Fruit fly (Drosophila melanogaster) whole organism, embryonic: ENCODE measurements around the gene mRRF1.

Experiments used
- Adf1 ChIP-seq: fragments of 200-800 bp; sonication (Bioruptor generic); IDR thresholded peaks from 2 replicates; pipeline ENCODE4 v1.3.6; 2022; ENCODE audit warnings: missing biosample characterization, missing genetic modification characterization
- CG10979 ChIP-seq: fragments of 200-800 bp; sonication (Bioruptor generic); optimal IDR thresholded peaks from 2 replicates; lab custom pipeline; 2018; ENCODE audit warnings: missing biosample characterization, mild to moderate bottlenecking, missing genetic modification characterization, moderate library complexity
- CG11247 ChIP-seq: fragments of 200-800 bp; sonication (Bioruptor generic); IDR thresholded peaks from 2 replicates; pipeline ENCODE4 v1.3.6; 2022; ENCODE audit warnings: missing biosample characterization, missing genetic modification characterization
- CG12769 ChIP-seq: fragments of 200-800 bp; sonication (Bioruptor generic); optimal IDR thresholded peaks from 2 replicates; lab custom pipeline; 2019; ENCODE audit warnings: missing biosample characterization, mild to moderate bottlenecking, missing genetic modification characterization, moderate library complexity
- CG1602 ChIP-seq: fragments of 200-800 bp; sonication (Bioruptor generic); optimal IDR thresholded peaks from 3 replicates; lab custom pipeline; 2016; ENCODE audit warnings: missing biosample characterization, missing genetic modification characterization
- CG17829 ChIP-seq: fragments of 200-800 bp; optimal IDR thresholded peaks from 2 replicates; lab custom pipeline; 2019; ENCODE audit warnings: missing biosample characterization, mild to moderate bottlenecking, missing genetic modification characterization, moderate library complexity
- CG2678 ChIP-seq: fragments of 200-800 bp; sonication (Bioruptor generic); optimal IDR thresholded peaks from 3 replicates; lab custom pipeline; 2019; ENCODE audit warnings: missing biosample characterization, mild to moderate bottlenecking, missing genetic modification characterization, moderate library complexity
- CG32767 ChIP-seq: fragments of 200-800 bp; sonication (Bioruptor generic); IDR thresholded peaks from 2 replicates; pipeline ENCODE4 v1.3.6; 2022; ENCODE audit warnings: missing biosample characterization, missing genetic modification characterization
- CG32772 ChIP-seq: fragments of 200-800 bp; sonication (Bioruptor generic); IDR thresholded peaks from 2 replicates; pipeline ENCODE4 v1.3.6; 2022; ENCODE audit warnings: missing biosample characterization, missing genetic modification characterization
- CG34422 ChIP-seq: fragments of 200-800 bp; sonication (Bioruptor generic); IDR thresholded peaks from 3 replicates; pipeline ENCODE4 v1.3.6; 2022; ENCODE audit warnings: missing biosample characterization, missing genetic modification characterization
- CG4424 ChIP-seq: fragments of 200-800 bp; sonication (Bioruptor generic); optimal IDR thresholded peaks from 3 replicates; lab custom pipeline; 2016; ENCODE audit warnings: missing biosample characterization, missing genetic modification characterization
- CG7271 ChIP-seq: fragments of 200-800 bp; sonication (Bioruptor generic); optimal IDR thresholded peaks from 2 replicates; lab custom pipeline; 2018; ENCODE audit warnings: missing biosample characterization, mild to moderate bottlenecking, missing genetic modification characterization, moderate library complexity
- CG7357 ChIP-seq: fragments of 200-800 bp; sonication (Bioruptor generic); IDR thresholded peaks from 3 replicates; pipeline ENCODE4 v1.3.6; 2022; ENCODE audit warnings: missing biosample characterization, missing genetic modification characterization
- CG9876 ChIP-seq: fragments of 200-800 bp; sonication (Bioruptor generic); optimal IDR thresholded peaks from 2 replicates; lab custom pipeline; 2016; ENCODE audit warnings: missing biosample characterization, missing genetic modification characterization
- CTCF ChIP-seq: fragments of 200-800 bp; sonication (Bioruptor generic); optimal IDR thresholded peaks from 2 replicates; lab custom pipeline; 2017; ENCODE audit warnings: missing biosample characterization, mild to moderate bottlenecking, missing genetic modification characterization, moderate library complexity
- CrebB ChIP-seq: fragments of 200-800 bp; sonication (Bioruptor generic); optimal IDR thresholded peaks from 3 replicates; lab custom pipeline; 2018; ENCODE audit warnings: missing biosample characterization, mild to moderate bottlenecking, missing genetic modification characterization
- Hand ChIP-seq: fragments of 200-800 bp; sonication (Bioruptor generic); optimal IDR thresholded peaks from 2 replicates; lab custom pipeline; 2017; ENCODE audit warnings: mild to moderate bottlenecking, missing biosample characterization, missing genetic modification reagents, missing genetic modification characterization
- HmgZ ChIP-seq: fragments of 200-800 bp; sonication (Bioruptor generic); optimal IDR thresholded peaks from 2 replicates; lab custom pipeline; 2018; ENCODE audit warnings: missing biosample characterization, mild to moderate bottlenecking, missing genetic modification characterization
- Hmr ChIP-seq: fragments of 200-800 bp; sonication (Bioruptor generic); optimal IDR thresholded peaks from 3 replicates; lab custom pipeline; 2017; ENCODE audit warnings: mild to moderate bottlenecking, missing biosample characterization, missing genetic modification reagents, missing genetic modification characterization
- Hr78 ChIP-seq, 2 experiments: fragments of 200-800 bp in 1 of 2; fragments of >200 bp in 1 of 2; sonication (Bioruptor generic) in 1 of 2; optimal IDR thresholded peaks; 2 replicates each; lab custom pipeline; 2017 to 2019; ENCODE audit warnings: missing biosample characterization in 2 of 2, missing genetic modification characterization in 2 of 2, mild to moderate bottlenecking in 1 of 2, moderate library complexity in 1 of 2
- Jarid2 ChIP-seq: fragments of 200-800 bp; sonication (Bioruptor generic); optimal IDR thresholded peaks from 3 replicates; lab custom pipeline; 2017; ENCODE audit warnings: mild to moderate bottlenecking, missing biosample characterization, missing genetic modification reagents, missing genetic modification characterization
- Lim3 ChIP-seq: fragments of 200-800 bp; sonication (Bioruptor generic); IDR thresholded peaks from 2 replicates; pipeline ENCODE4 v1.3.6; 2022; ENCODE audit warnings: missing biosample characterization, missing genetic modification characterization
- MBD-R2 ChIP-seq: fragments of 200-800 bp; sonication (Bioruptor generic); IDR thresholded peaks from 2 replicates; pipeline ENCODE4 v1.3.6; 2022; ENCODE audit warnings: missing biosample characterization, missing genetic modification characterization
- NK7.1 ChIP-seq: fragments of 200-800 bp; sonication (Bioruptor generic); optimal IDR thresholded peaks from 3 replicates; lab custom pipeline; 2016; ENCODE audit warnings: missing biosample characterization, missing genetic modification characterization
- Nf-YC ChIP-seq: fragments of 200-800 bp; optimal IDR thresholded peaks from 3 replicates; lab custom pipeline; 2019; ENCODE audit warnings: missing biosample characterization, mild to moderate bottlenecking, missing genetic modification characterization, moderate library complexity
- Pdp1 ChIP-seq, 2 experiments: fragments of 200-800 bp; sonication (Bioruptor generic); optimal IDR thresholded peaks; 3 replicates each; lab custom pipeline; 2016; ENCODE audit warnings: missing biosample characterization in 2 of 2, missing genetic modification characterization in 2 of 2, mild to moderate bottlenecking in 1 of 2, moderate library complexity in 1 of 2
- Poxn ChIP-seq: fragments of 200-800 bp; sonication (Bioruptor generic); IDR thresholded peaks from 2 replicates; pipeline ENCODE4 v1.3.6; 2022; ENCODE audit warnings: missing biosample characterization, missing genetic modification characterization
- Xbp1 ChIP-seq: fragments of 200-800 bp; sonication (Bioruptor generic); optimal IDR thresholded peaks from 3 replicates; lab custom pipeline; 2016; ENCODE audit warnings: missing biosample characterization, mild to moderate bottlenecking, missing genetic modification characterization
- amos ChIP-seq: fragments of 200-800 bp; sonication (Bioruptor generic); IDR thresholded peaks from 2 replicates; pipeline ENCODE4 v1.3.6; 2022; ENCODE audit warnings: missing biosample characterization, missing genetic modification characterization; ENCODE audit not compliant: partially characterized antibody
- ato ChIP-seq: fragments of 200-800 bp; sonication (Bioruptor generic); IDR thresholded peaks from 2 replicates; pipeline ENCODE4 v1.3.6; 2022; ENCODE audit warnings: missing biosample characterization, missing genetic modification characterization; ENCODE audit not compliant: partially characterized antibody
- ci ChIP-seq: fragments of 200-800 bp; sonication (Bioruptor generic); IDR thresholded peaks from 3 replicates; pipeline ENCODE4 v1.3.6; 2022; ENCODE audit warnings: missing biosample characterization, missing genetic modification characterization
- cwo ChIP-seq: fragments of 200-800 bp; sonication (Bioruptor generic); optimal IDR thresholded peaks from 3 replicates; lab custom pipeline; 2017; ENCODE audit warnings: missing biosample characterization, missing genetic modification characterization, mild to moderate bottlenecking, moderate library complexity, missing genetic modification reagents
- dati ChIP-seq: fragments of 200-800 bp; sonication (Bioruptor generic); IDR thresholded peaks from 2 replicates; pipeline ENCODE4 v1.3.6; 2022; ENCODE audit warnings: missing biosample characterization, missing genetic modification characterization
- dm ChIP-seq: fragments of 200-800 bp; sonication (Bioruptor generic); optimal IDR thresholded peaks from 3 replicates; lab custom pipeline; 2016; ENCODE audit warnings: missing biosample characterization, missing genetic modification characterization
- dpn ChIP-seq, 2 experiments: fragments of 200-800 bp; sonication (Bioruptor generic); optimal IDR thresholded peaks; 3 replicates each; lab custom pipeline; 2016; ENCODE audit warnings: missing biosample characterization in 2 of 2, missing genetic modification characterization in 2 of 2
- exex ChIP-seq: fragments of 200-800 bp; sonication (Bioruptor generic); optimal IDR thresholded peaks from 4 replicates; lab custom pipeline; 2018; ENCODE audit warnings: missing biosample characterization, mild to moderate bottlenecking, missing genetic modification characterization, moderate library complexity
- fd102C ChIP-seq: fragments of 200-800 bp; sonication (Bioruptor generic); optimal IDR thresholded peaks from 2 replicates; lab custom pipeline; 2018; ENCODE audit warnings: missing biosample characterization, mild to moderate bottlenecking, missing genetic modification characterization, moderate library complexity
- ftz-f1 ChIP-seq: fragments of 200-800 bp; sonication (Bioruptor generic); optimal IDR thresholded peaks from 2 replicates; lab custom pipeline; 2016; ENCODE audit warnings: missing biosample characterization, missing genetic modification characterization
- grau ChIP-seq: fragments of 200-800 bp; optimal IDR thresholded peaks from 3 replicates; lab custom pipeline; 2019; ENCODE audit warnings: missing biosample characterization, mild to moderate bottlenecking, missing genetic modification characterization, moderate library complexity
- knrl ChIP-seq: fragments of 200-800 bp; sonication (Bioruptor generic); IDR thresholded peaks from 3 replicates; pipeline ENCODE4 v1.3.6; 2022; ENCODE audit warnings: missing biosample characterization, missing genetic modification characterization; ENCODE audit not compliant: partially characterized antibody
- lbe ChIP-seq: fragments of 200-800 bp; sonication (Bioruptor generic); optimal IDR thresholded peaks from 2 replicates; lab custom pipeline; 2016; ENCODE audit warnings: missing biosample characterization, mild to moderate bottlenecking, missing genetic modification characterization
- nerfin-1 ChIP-seq: fragments of 200-800 bp; sonication (Bioruptor generic); optimal IDR thresholded peaks from 3 replicates; lab custom pipeline; 2019; ENCODE audit warnings: missing biosample characterization, mild to moderate bottlenecking, missing genetic modification characterization, moderate library complexity
- oc ChIP-seq: fragments of 200-800 bp; sonication (Bioruptor generic); optimal IDR thresholded peaks from 2 replicates; lab custom pipeline; 2018; ENCODE audit warnings: missing biosample characterization, mild to moderate bottlenecking, missing genetic modification characterization, moderate library complexity
- pan ChIP-seq, 4 experiments: fragments of >200 bp in 3 of 4; fragments of 200-800 bp in 1 of 4; sonication (Bioruptor generic) in 1 of 4; optimal IDR thresholded peaks in 3 of 4; IDR thresholded peaks in 1 of 4; 2 replicates each; pipeline versions ENCODE4 v1.3.6 to Lab custom; 2017 to 2022; ENCODE audit warnings: missing biosample characterization in 2 of 4, missing genetic modification characterization in 2 of 4, mixed read lengths in 1 of 4
- pum ChIP-seq: fragments of 200-800 bp; sonication (Bioruptor generic); optimal IDR thresholded peaks from 2 replicates; lab custom pipeline; 2016; ENCODE audit warnings: missing biosample characterization, missing genetic modification characterization
- trh ChIP-seq: fragments of 200-800 bp; sonication (Bioruptor generic); optimal IDR thresholded peaks from 2 replicates; lab custom pipeline; 2016; ENCODE audit warnings: missing biosample characterization, missing genetic modification characterization
- tx ChIP-seq: fragments of 200-800 bp; sonication (Bioruptor generic); optimal IDR thresholded peaks from 2 replicates; lab custom pipeline; 2016; ENCODE audit warnings: missing biosample characterization, missing genetic modification characterization
- wor ChIP-seq: fragments of 200-800 bp; sonication (Bioruptor generic); IDR thresholded peaks from 2 replicates; pipeline ENCODE4 v1.3.6; 2022; ENCODE audit warnings: missing biosample characterization, missing genetic modification characterization
- yki ChIP-seq: fragments of >200 bp; optimal IDR thresholded peaks from 3 replicates; lab custom pipeline; 2018
- zen2 ChIP-seq: fragments of 200-800 bp; sonication (Bioruptor generic); IDR thresholded peaks from 3 replicates; pipeline ENCODE4 v1.3.6; 2022; ENCODE audit warnings: missing biosample characterization, missing genetic modification characterization; ENCODE audit not compliant: partially characterized antibody

Gene mRRF1

DNA sequence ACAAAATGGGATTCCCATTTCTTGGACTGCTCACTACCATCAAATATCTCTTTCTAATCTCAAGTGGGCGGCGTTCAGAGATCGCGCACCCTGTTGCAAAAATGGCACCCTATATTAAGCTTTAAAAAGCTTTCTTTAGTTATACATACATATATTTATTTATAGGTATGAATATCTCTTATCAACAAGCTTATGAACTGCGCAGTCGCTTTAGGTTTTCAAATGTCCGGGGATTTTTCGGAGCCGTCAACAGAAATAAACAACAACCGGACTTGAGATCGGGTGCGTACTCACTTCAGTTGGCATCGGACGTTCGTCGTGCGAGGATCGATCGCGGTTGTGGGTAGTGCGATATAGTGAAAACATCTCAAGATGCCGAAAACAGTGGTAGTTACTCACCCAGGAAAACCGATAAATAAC is 14.8 kb upstream of the mRRF1 start, which contains the start of gene PGRP-LF (continued):
- peak; percentile 68 for TF ChIP-seq Nf-YC (tag; lab: Kevin White, UChicago)
- TF ChIP-seq dati (GFP tag; lab: Robert Waterston, UW): no peak
- TF ChIP-seq Adf1: peak; percentile 70; the same call in 1 of the 2 replicates
- peak; percentile 70 for TF ChIP-seq CG12769 (tag; lab: Kevin White, UChicago)
- TF ChIP-seq CG9876 (GFP tag; lab: Kevin White, UChicago): no peak
- TF ChIP-seq CG32772: no peak
- TF ChIP-seq nerfin-1 (tag; lab: Kevin White, UChicago): no peak
- no peak for TF ChIP-seq CG7357
- peak; percentile 42; the same call in 2 of the 3 replicates for TF ChIP-seq ci (GFP tag; lab: Robert Waterston, UW)
- TF ChIP-seq trh: no peak
- no peak for TF ChIP-seq pan (optimal IDR thresholded peaks at IDR 0.05; lab: Kevin White, UChicago)
- TF ChIP-seq pan (GFP tag; optimal IDR thresholded peaks at IDR 0.05 in 1 of 2, IDR thresholded peaks at IDR 0.05 in 1 of 2): peak in 1 of 2 experiments; percentile 5
- TF ChIP-seq Poxn (GFP tag; lab: Robert Waterston, UW): no peak
- TF ChIP-seq Lim3 (GFP tag; lab: Robert Waterston, UW): no peak
- no peak for TF ChIP-seq CTCF (GFP tag; lab: Kevin White, UChicago)
- TF ChIP-seq exex (tag; lab: Kevin White, UChicago): peak; percentile 2
- TF ChIP-seq knrl (GFP tag; lab: Robert Waterston, UW): no peak
- no peak for TF ChIP-seq ato (GFP tag; lab: Robert Waterston, UW)
- TF ChIP-seq CG4424 (GFP tag; lab: Kevin White, UChicago): peak; percentile 1
- TF ChIP-seq CG7271 (tag; lab: Kevin White, UChicago): no peak
- TF ChIP-seq Hand (GFP tag; lab: Kevin White, UChicago): no peak
- TF ChIP-seq tx (GFP tag; lab: Kevin White, UChicago): no peak
- peak; percentile 30 for TF ChIP-seq grau (tag; lab: Kevin White, UChicago)
- no peak for TF ChIP-seq cwo (GFP tag; lab: Kevin White, UChicago)
- no peak for TF ChIP-seq dm (GFP tag; lab: Kevin White, UChicago)
- TF ChIP-seq CrebB: peak; percentile 10
- no peak for TF ChIP-seq CG1602 (GFP tag; lab: Kevin White, UChicago)
- no peak for TF ChIP-seq oc (tag; lab: Kevin White, UChicago)
- peak in 1 of 2 experiments; percentile 2 for TF ChIP-seq dpn (GFP tag; optimal IDR thresholded peaks at IDR 0.05; lab: Kevin White, UChicago)
- TF ChIP-seq CG17829 (tag; lab: Kevin White, UChicago): no peak
- TF ChIP-seq Hr78 (GFP tag; optimal IDR thresholded peaks at IDR 0.05; lab: Kevin White, UChicago): no peak
- no peak for TF ChIP-seq fd102C (GFP tag; lab: Kevin White, UChicago)
- TF ChIP-seq Jarid2 (GFP tag; lab: Kevin White, UChicago): peak; percentile 72
- peak; percentile 25 for TF ChIP-seq Xbp1 (GFP tag; lab: Kevin White, UChicago)
- peak; percentile 8 for TF ChIP-seq CG2678 (tag; lab: Kevin White, UChicago)
- no peak for TF ChIP-seq pum (GFP tag; lab: Kevin White, UChicago)
- TF ChIP-seq zen2: peak; percentile 37; the same call in 1 of the 3 replicates
- peak; percentile 54 for TF ChIP-seq lbe (GFP tag; lab: Kevin White, UChicago)
- TF ChIP-seq CG34422: no peak
- no peak for TF ChIP-seq CG10979 (tag; lab: Kevin White, UChicago)
- peak; percentile 49 for TF ChIP-seq ftz-f1 (GFP tag; lab: Kevin White, UChicago)
- peak in 1 of 2 experiments; percentile 1 for TF ChIP-seq Pdp1 (GFP tag; optimal IDR thresholded peaks at IDR 0.05; lab: Kevin White, UChicago)
- no peak for TF ChIP-seq CG11247 (GFP tag; lab: Robert Waterston, UW)
- no peak for TF ChIP-seq NK7.1
- TF ChIP-seq Hmr (GFP tag; lab: Kevin White, UChicago): peak; percentile 33
- peak; percentile 63 for TF ChIP-seq HmgZ (tag; lab: Kevin White, UChicago)
- no peak for TF ChIP-seq yki (lab: Kevin White, UChicago)
- TF ChIP-seq wor (GFP tag; lab: Robert Waterston, UW): no peak
- no peak; the same call in 1 of the 2 replicates for TF ChIP-seq amos (GFP tag; lab: Robert Waterston, UW)
- TF ChIP-seq CG32767: peak; percentile 35; the same call in 1 of the 2 replicates
- peak; percentile 9; the same call in 1 of the 2 replicates for TF ChIP-seq MBD-R2 (GFP tag; lab: Robert Waterston, UW)
